Fruit fly (Drosophila melanogaster): ENCODE results near the gene Poxm.

The Poxm gene

DNA sequence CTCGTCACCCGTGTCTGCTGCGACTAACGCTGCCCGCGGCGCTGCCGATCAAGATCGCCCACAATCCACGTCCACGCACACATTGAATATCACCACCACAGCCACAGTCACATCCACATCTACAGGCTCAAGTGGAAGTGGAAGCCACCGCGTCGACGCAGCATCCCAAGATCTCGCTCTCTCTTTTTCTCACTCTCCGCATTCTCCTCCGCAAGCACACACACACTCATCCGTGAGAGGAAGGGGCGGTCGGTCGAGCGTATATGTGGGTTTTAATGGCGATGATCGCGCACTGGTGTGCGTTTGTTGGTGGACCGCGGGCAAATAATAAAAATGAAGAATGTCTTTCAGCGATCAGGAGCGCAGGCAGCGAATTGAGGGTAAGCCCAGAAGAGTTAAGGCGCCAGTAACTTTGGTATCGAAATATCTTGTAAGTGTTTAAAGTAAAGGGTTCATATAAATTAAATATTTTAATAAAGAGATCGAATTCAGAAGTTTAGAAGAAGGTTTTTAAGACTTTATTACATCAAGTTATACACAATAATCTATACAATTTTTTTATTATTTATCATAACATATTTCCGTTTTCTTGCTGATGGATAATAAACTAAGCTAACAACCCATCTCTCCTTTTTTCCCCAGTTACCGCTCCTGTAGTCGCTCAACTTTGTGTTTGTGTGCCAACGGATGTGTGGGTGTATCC, at the start of gene Poxm (continued):
- TF ChIP-seq pb (GFP tag; optimal IDR thresholded peaks at IDR 0.05) (no peak), sisA (GFP tag; IDR thresholded peaks at IDR 0.05) (peak; percentile 93), Adf1 (GFP tag; IDR thresholded peaks at IDR 0.05) (peak; percentile 85), BEAF-32 (GFP tag; optimal IDR thresholded peaks at IDR 0.05) (peak; percentile 5), dpn (GFP tag; optimal IDR thresholded peaks at IDR 0.05) (peak; percentile 81 to 86), CG9437 (GFP tag; optimal IDR thresholded peaks at IDR 0.05) (peak; percentile 86), mirr (GFP tag; optimal IDR thresholded peaks at IDR 0.05) (no peak), lab (GFP tag; optimal IDR thresholded peaks at IDR 0.05) (peak; percentile 77), CG2875 (GFP tag; optimal IDR thresholded peaks at IDR 0.05) (peak; percentile 85), ken (GFP tag; IDR thresholded peaks at IDR 0.05) (peak; percentile 54; the same call in 2 of the 3 replicates), cato (GFP tag; optimal IDR thresholded peaks at IDR 0.05; ENCODE audit: borderline replicate concordance) (peak; percentile 89), tap (tag; optimal IDR thresholded peaks at IDR 0.05) (peak; percentile 78), pita (GFP tag; optimal IDR thresholded peaks at IDR 0.05) (no peak), CG18011 (GFP tag; optimal IDR thresholded peaks at IDR 0.05) (no peak), crol (GFP tag; IDR thresholded peaks at IDR 0.05) (0 out of 2 replicates have a peak, but pooled peaks have one; percentile 26), unc-4 (GFP tag; IDR thresholded peaks at IDR 0.05; ENCODE audit: partially characterized antibody) (no peak), CG1024 (GFP tag; IDR thresholded peaks at IDR 0.05) (peak; percentile 58; the same call in 1 of the 2 replicates), CG11723 (GFP tag; optimal IDR thresholded peaks at IDR 0.05) (peak; percentile 81), CG14860 (GFP tag; IDR thresholded peaks at IDR 0.05; ENCODE audit: partially characterized antibody) (no peak), her (GFP tag; optimal IDR thresholded peaks at IDR 0.05) (no peak), CG31224 (GFP tag; IDR thresholded peaks at IDR 0.05) (peak; percentile 79), gcm2 (GFP tag; optimal IDR thresholded peaks at IDR 0.05) (peak; percentile 61), CG8388 (GFP tag; optimal IDR thresholded peaks at IDR 0.05) (peak; percentile 88), CG7839 (tag; optimal IDR thresholded peaks at IDR 0.05) (peak; percentile 97), slou (GFP tag; optimal IDR thresholded peaks at IDR 0.05) (peak; percentile 61), insv (GFP tag; optimal IDR thresholded peaks at IDR 0.05) (peak in 1 of 2 experiments; percentile 19), CG3163 (GFP tag; optimal IDR thresholded peaks at IDR 0.05) (no peak), CG12942 (GFP tag; optimal IDR thresholded peaks at IDR 0.05) (peak; percentile 77), CG5180 (GFP tag; optimal IDR thresholded peaks at IDR 0.05) (peak; percentile 81), Med (GFP tag) (peak; percentile 90), Atf-2 (GFP tag; optimal IDR thresholded peaks at IDR 0.05) (peak; percentile 68), chm (GFP tag; IDR thresholded peaks at IDR 0.05) (no peak), row (GFP tag; IDR thresholded peaks at IDR 0.05) (peak; percentile 92), Dfd (GFP tag; optimal IDR thresholded peaks at IDR 0.05) (peak in 1 of 2 experiments; percentile 83), nerfin-2 (GFP tag; IDR thresholded peaks at IDR 0.05; ENCODE audit: partially characterized antibody) (no peak), Ada2b (GFP tag; IDR thresholded peaks at IDR 0.05) (peak; percentile 88), CHES-1-like (GFP tag; optimal IDR thresholded peaks at IDR 0.05) (no peak), CG5953 (GFP tag; IDR thresholded peaks at IDR 0.05) (0 out of 2 replicates have a peak, but pooled peaks have one; percentile 42), CG15696 (tag; optimal IDR thresholded peaks at IDR 0.05) (peak; percentile 94), Drgx (GFP tag; IDR thresholded peaks at IDR 0.05) (peak; percentile 92), unpg (GFP tag; optimal IDR thresholded peaks at IDR 0.05) (peak; percentile 85), Oli (tag; optimal IDR thresholded peaks at IDR 0.05) (peak; percentile 95), CG2116 (GFP tag; optimal IDR thresholded peaks at IDR 0.05) (peak; percentile 40), tio (GFP tag; optimal IDR thresholded peaks at IDR 0.05) (peak; percentile 88), CG30020 (tag; optimal IDR thresholded peaks at IDR 0.05) (peak; percentile 78), ac (GFP tag; optimal IDR thresholded peaks at IDR 0.05) (peak; percentile 75), Bteb2 (GFP tag; optimal IDR thresholded peaks at IDR 0.05) (peak; percentile 19), CG17385 (GFP tag; optimal IDR thresholded peaks at IDR 0.05) (peak; percentile 82), Dip2 (GFP tag; IDR thresholded peaks at IDR 0.05) (peak; percentile 53)
